Fruit fly (Drosophila melanogaster) whole organism, wandering third instar larva: ENCODE data around the gene Or65c.

Experiments used
- Abd-B ChIP-seq: fragments of >200 bp; optimal IDR thresholded peaks from 2 replicates; lab custom pipeline; 2017; ENCODE audit warnings: missing biosample characterization, missing genetic modification characterization
- Vsx2 ChIP-seq: fragments of 200-300, 225-300 bp; sonication (Bioruptor generic); optimal IDR thresholded peaks from 2 replicates; lab custom pipeline; 2018; ENCODE audit warnings: missing biosample characterization, missing genetic modification characterization; ENCODE audit not compliant: partially characterized antibody
- dsf ChIP-seq: sonication (Bioruptor generic); optimal IDR thresholded peaks from 2 replicates; lab custom pipeline; 2016; ENCODE audit warnings: missing biosample characterization, missing genetic modification characterization, borderline replicate concordance
- usp ChIP-seq: fragments of >200 bp; optimal IDR thresholded peaks from 2 replicates; lab custom pipeline; 2017; ENCODE audit warnings: missing biosample characterization, missing genetic modification characterization

DNA sequence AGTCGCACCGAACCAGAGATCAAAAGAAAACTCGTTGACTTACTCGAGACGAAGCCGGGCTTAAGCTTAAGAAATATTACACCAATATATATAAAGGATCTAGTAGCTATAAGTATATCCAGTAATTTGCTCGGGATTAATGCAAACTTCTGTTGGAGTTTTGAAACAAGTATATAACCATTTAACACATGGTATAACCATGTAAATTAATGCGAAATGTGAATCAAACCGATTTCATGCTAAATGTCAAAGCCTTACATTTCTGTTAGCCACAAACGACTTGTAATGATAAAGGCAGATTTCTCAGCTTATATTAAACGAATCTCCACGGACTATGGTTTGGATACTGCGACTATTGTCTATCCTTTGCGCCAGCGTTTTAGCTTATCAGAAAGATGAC lies 22.6 kb downstream of the Or65c start, which contains the start of gene Sfp65A:
- TF ChIP-seq Vsx2 (no peak), Abd-B (GFP tag; lab: Kevin White, UChicago) (no peak), usp (GFP tag; lab: Kevin White, UChicago) (no peak), dsf (no peak)
